Fruit fly (Drosophila melanogaster): ENCODE results near the gene BORCS6.

The BORCS6 gene

dm6 chr3L:565561-565960 lies 24.9 kb downstream of the BORCS6 start:
- TF ChIP-seq Blimp-1 (GFP tag; optimal IDR thresholded peaks at IDR 0.05): peak; percentile 2
- TF ChIP-seq dsx (GFP tag; optimal IDR thresholded peaks at IDR 0.05; ENCODE audit: poor library complexity, severe bottlenecking): peak; percentile 97
- TF ChIP-seq ss (GFP tag; optimal IDR thresholded peaks at IDR 0.05): no peak

dm6 chr3L:565964-566627 lies 25.4 kb downstream of the BORCS6 start:
- TF ChIP-seq Smox (GFP tag; optimal IDR thresholded peaks at IDR 0.05) (peak; percentile 90), ss (GFP tag; optimal IDR thresholded peaks at IDR 0.05) (peak; percentile 79 to 90), CG10631 (GFP tag; optimal IDR thresholded peaks at IDR 0.05) (peak; percentile 89), eg (GFP tag; IDR thresholded peaks at IDR 0.05) (peak; percentile 83), CG6163 (GFP tag; IDR thresholded peaks at IDR 0.05) (peak; percentile 73), net (GFP tag; optimal IDR thresholded peaks at IDR 0.05) (peak; percentile 89), CG6854 (GFP tag; optimal IDR thresholded peaks at IDR 0.05) (peak; percentile 78), fkh (GFP tag; optimal IDR thresholded peaks at IDR 0.05) (no peak), CG34406 (GFP tag; optimal IDR thresholded peaks at IDR 0.05) (peak; percentile 85), CG31627 (GFP tag; optimal IDR thresholded peaks at IDR 0.05) (peak; percentile 94), CG10669 (GFP tag; optimal IDR thresholded peaks at IDR 0.05) (peak; percentile 93), Blimp-1 (GFP tag; optimal IDR thresholded peaks at IDR 0.05) (peak; percentile 67), Gug (GFP tag; IDR thresholded peaks at IDR 0.05) (peak; percentile 67), Lpt (GFP tag; optimal IDR thresholded peaks at IDR 0.05) (peak; percentile 81), Sox15 (GFP tag; optimal IDR thresholded peaks at IDR 0.05) (peak; percentile 89), fd59A (GFP tag; optimal IDR thresholded peaks at IDR 0.05) (peak; percentile 87), fd85E (GFP tag; optimal IDR thresholded peaks at IDR 0.05) (peak; percentile 78), OdsH (GFP tag; optimal IDR thresholded peaks at IDR 0.05) (peak; percentile 89), spab (GFP tag; optimal IDR thresholded peaks at IDR 0.05) (peak; percentile 88), CG6808 (GFP tag; optimal IDR thresholded peaks at IDR 0.05) (peak; percentile 92), Sox102F (GFP tag; optimal IDR thresholded peaks at IDR 0.05) (peak; percentile 88), esn (GFP tag; optimal IDR thresholded peaks at IDR 0.05) (peak; percentile 94), salr (GFP tag; optimal IDR thresholded peaks at IDR 0.05) (peak; percentile 83 to 89), Met (GFP tag; optimal IDR thresholded peaks at IDR 0.05) (peak; percentile 92), CG11902 (GFP tag; optimal IDR thresholded peaks at IDR 0.05) (peak; percentile 86), CG3919 (GFP tag; optimal IDR thresholded peaks at IDR 0.05) (peak; percentile 90), pdm3 (GFP tag; optimal IDR thresholded peaks at IDR 0.05) (peak; percentile 92), CG11762 (GFP tag; optimal IDR thresholded peaks at IDR 0.05; ENCODE audit: insufficient read depth) (peak; percentile 83), CG8632 (GFP tag; optimal IDR thresholded peaks at IDR 0.05) (peak; percentile 83), svp (GFP tag) (peak; percentile 98), achi (GFP tag; optimal IDR thresholded peaks at IDR 0.05) (peak; percentile 88), CG16779 (tag; optimal IDR thresholded peaks at IDR 0.05) (peak; percentile 27), Hr39 (GFP tag; optimal IDR thresholded peaks at IDR 0.05) (peak; percentile 93), lz (GFP tag; optimal IDR thresholded peaks at IDR 0.05) (peak; percentile 93), CG6792 (GFP tag; optimal IDR thresholded peaks at IDR 0.05) (peak; percentile 91), topi (GFP tag; optimal IDR thresholded peaks at IDR 0.05) (peak; percentile 93), Sox14 (GFP tag; optimal IDR thresholded peaks at IDR 0.05) (peak; percentile 95), acj6 (GFP tag; optimal IDR thresholded peaks at IDR 0.05) (peak; percentile 90), Ets96B (tag; optimal IDR thresholded peaks at IDR 0.05) (peak; percentile 89), CG8319 (GFP tag; optimal IDR thresholded peaks at IDR 0.05) (peak; percentile 67), CG4318 (GFP tag; optimal IDR thresholded peaks at IDR 0.05) (no peak), CG8119 (GFP tag; IDR thresholded peaks at IDR 0.05) (peak; percentile 85), CG15336 (GFP tag; IDR thresholded peaks at IDR 0.05) (peak; percentile 91), CG9139 (GFP tag; optimal IDR thresholded peaks at IDR 0.05) (peak; percentile 70), Hr4 (GFP tag; optimal IDR thresholded peaks at IDR 0.05) (peak; percentile 93), Ets21C (GFP tag; optimal IDR thresholded peaks at IDR 0.05) (peak; percentile 87), CG7368 (GFP tag; optimal IDR thresholded peaks at IDR 0.05) (peak; percentile 81)
